Fruit fly (Drosophila melanogaster): Measurements from ENCODE around the gene Ir76a.

Ir76a gene

DNA sequence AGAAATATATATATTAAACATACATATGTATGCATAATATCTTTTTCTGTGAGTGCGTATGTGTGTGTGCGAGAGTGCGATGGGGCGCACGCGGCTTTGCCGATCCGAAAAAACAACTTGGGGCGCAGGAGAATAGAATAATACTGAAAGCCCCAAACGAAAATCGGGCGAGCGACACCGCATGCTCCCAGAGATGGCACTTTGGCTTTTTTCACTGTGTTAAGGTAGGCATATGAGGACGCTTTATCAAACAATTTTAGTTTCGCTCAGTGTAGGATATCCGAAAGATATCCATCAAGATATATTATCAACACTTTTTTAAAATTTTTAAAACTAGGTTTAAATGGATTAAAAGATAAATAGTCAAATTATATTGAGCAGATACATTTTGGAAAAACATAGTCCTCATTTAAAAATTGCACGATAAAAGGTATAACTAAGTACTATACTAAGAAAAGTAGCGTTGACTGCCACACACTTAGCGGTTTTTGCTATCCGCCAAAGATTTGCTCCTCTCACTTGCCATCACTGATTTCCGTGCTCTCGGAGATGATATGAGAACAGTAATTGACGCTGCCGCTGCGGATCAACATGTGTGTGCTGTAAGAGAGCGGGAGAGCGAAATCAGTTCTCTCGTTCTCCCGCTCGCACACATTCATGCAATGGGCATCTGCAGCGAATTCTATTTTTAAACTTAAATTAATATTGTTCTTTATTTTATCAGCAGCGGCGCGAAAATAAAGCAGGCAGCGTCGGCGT is 8.0 kb upstream of the Ir76a start (continued):
- TF ChIP-seq CG33557 (GFP tag; optimal IDR thresholded peaks at IDR 0.05) (peak; percentile 58), Taf1 (GFP tag; IDR thresholded peaks at IDR 0.05) (peak; percentile 47; the same call in 1 of the 2 replicates), CG4424 (GFP tag; optimal IDR thresholded peaks at IDR 0.05) (peak; percentile 55), CG1647 (GFP tag; optimal IDR thresholded peaks at IDR 0.05) (peak; percentile 24), gsb-n (tag; optimal IDR thresholded peaks at IDR 0.05) (no peak), Dip2 (GFP tag; IDR thresholded peaks at IDR 0.05) (no peak), ap (GFP tag; IDR thresholded peaks at IDR 0.05) (no peak), grn (GFP tag; optimal IDR thresholded peaks at IDR 0.05) (no peak), Sox100B (GFP tag; optimal IDR thresholded peaks at IDR 0.05) (peak; percentile 76), Blimp-1 (GFP tag; optimal IDR thresholded peaks at IDR 0.05) (peak; percentile 34), Trl (optimal IDR thresholded peaks at IDR 0.05) (peak; percentile 86 to 94), Trl (GFP tag; optimal IDR thresholded peaks at IDR 0.05) (peak; percentile 37), esg (GFP tag; conservative IDR thresholded peaks at IDR 0.05) (peak; percentile 38), bbx (GFP tag; IDR thresholded peaks at IDR 0.05; ENCODE audit: partially characterized antibody) (no peak), CG15269 (tag; optimal IDR thresholded peaks at IDR 0.05) (peak; percentile 37), gfzf (GFP tag; optimal IDR thresholded peaks at IDR 0.05) (no peak), kni (GFP tag; optimal IDR thresholded peaks at IDR 0.05) (no peak), shn (GFP tag; optimal IDR thresholded peaks at IDR 0.05) (peak; percentile 80), hkb (optimal IDR thresholded peaks at IDR 0.05) (no peak), hkb (GFP tag; IDR thresholded peaks at IDR 0.05) (0 out of 2 replicates have a peak, but pooled peaks have one; percentile 23), Dip3 (GFP tag; optimal IDR thresholded peaks at IDR 0.05) (peak; percentile 60), NC2β (GFP tag; optimal IDR thresholded peaks at IDR 0.05) (peak; percentile 15), pros (GFP tag; optimal IDR thresholded peaks at IDR 0.05) (no peak)

DNA sequence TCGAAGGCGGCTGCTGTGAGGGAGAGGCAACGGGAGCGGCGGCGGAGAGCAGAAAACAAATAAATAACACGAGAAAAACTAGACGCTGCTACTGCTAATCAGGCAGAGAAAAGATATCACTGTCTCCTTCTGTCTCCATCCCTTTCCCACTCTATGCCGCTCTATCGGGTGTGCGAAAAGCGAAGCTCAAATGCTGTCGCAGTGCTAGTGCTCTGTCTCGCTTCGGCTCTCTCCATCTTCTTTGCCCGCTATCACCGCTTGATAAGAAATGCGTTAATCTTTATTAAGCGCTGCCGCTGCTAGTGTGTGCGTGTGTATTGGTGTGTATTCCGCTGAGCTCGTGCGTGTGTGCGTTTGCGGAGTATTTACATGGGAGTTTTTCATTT is 7.4 kb upstream of the Ir76a start:
- no peak for TF ChIP-seq Usf (GFP tag; optimal IDR thresholded peaks at IDR 0.05)
- TF ChIP-seq CG6175 (GFP tag; IDR thresholded peaks at IDR 0.05), result no peak
- no peak for TF ChIP-seq Tbp (GFP tag; optimal IDR thresholded peaks at IDR 0.05)
- TF ChIP-seq Myb (GFP tag; optimal IDR thresholded peaks at IDR 0.05), result no peak
- no peak for TF ChIP-seq H2.0 (GFP tag; IDR thresholded peaks at IDR 0.05)
- TF ChIP-seq Dad (GFP tag; optimal IDR thresholded peaks at IDR 0.05), result no peak
- no peak for TF ChIP-seq chm (GFP tag; IDR thresholded peaks at IDR 0.05)
- TF ChIP-seq E2f2 (GFP tag; IDR thresholded peaks at IDR 0.05), result no peak
- TF ChIP-seq pzg (GFP tag; optimal IDR thresholded peaks at IDR 0.05), result no peak
- peak in 1 of 2 experiments; percentile 27 for TF ChIP-seq Eip74EF (GFP tag; optimal IDR thresholded peaks at IDR 0.05)
- TF ChIP-seq sug (tag; optimal IDR thresholded peaks at IDR 0.05), result peak; percentile 63
- TF ChIP-seq sc (optimal IDR thresholded peaks at IDR 0.05), result no peak
- no peak for TF ChIP-seq sc (GFP tag; optimal IDR thresholded peaks at IDR 0.05)
- TF ChIP-seq ash1 (GFP tag; optimal IDR thresholded peaks at IDR 0.05), result no peak
- TF ChIP-seq CG1647 (GFP tag; optimal IDR thresholded peaks at IDR 0.05), result no peak
- no peak for TF ChIP-seq repo (GFP tag; optimal IDR thresholded peaks at IDR 0.05)
- TF ChIP-seq PHDP (tag; optimal IDR thresholded peaks at IDR 0.05), result no peak
- TF ChIP-seq CG15514 (GFP tag; optimal IDR thresholded peaks at IDR 0.05), result peak; percentile 35
- TF ChIP-seq Neu2 (GFP tag; optimal IDR thresholded peaks at IDR 0.05; ENCODE audit: borderline replicate concordance), result no peak
- peak; percentile 30; the same call in 1 of the 2 replicates for TF ChIP-seq peb (GFP tag; IDR thresholded peaks at IDR 0.05)
- no peak for TF ChIP-seq CG13775 (GFP tag; optimal IDR thresholded peaks at IDR 0.05)
- TF ChIP-seq CG18599 (GFP tag; optimal IDR thresholded peaks at IDR 0.05), result peak; percentile 54
- TF ChIP-seq sima (GFP tag; optimal IDR thresholded peaks at IDR 0.05), result no peak
- TF ChIP-seq yki (optimal IDR thresholded peaks at IDR 0.05), result no peak
- TF ChIP-seq CG7745 (tag; optimal IDR thresholded peaks at IDR 0.05), result no peak
- no peak for TF ChIP-seq fru (optimal IDR thresholded peaks at IDR 0.05)
- peak; percentile 6 for TF ChIP-seq gcm (GFP tag; optimal IDR thresholded peaks at IDR 0.05)
- TF ChIP-seq caup (GFP tag; optimal IDR thresholded peaks at IDR 0.05; ENCODE audit: severe bottlenecking), result peak; percentile 53
- TF ChIP-seq CG15011 (GFP tag; optimal IDR thresholded peaks at IDR 0.05), result no peak
